Worm (Caenorhabditis elegans) whole organism, L4 larva: ENCODE measurements around the gene F26G1.9.

Source experiments
- Y105C5A.15 ChIP-seq: fragments of 200-800 bp; sonication (Bioruptor generic); IDR thresholded peaks from 2 replicates; pipeline ENCODE4 v1.3.6; 2022; ENCODE audit warnings: missing genetic modification characterization, missing compliant biosample characterization
- Y48G9A.11 ChIP-seq: fragments of 200-800 bp; sonication (Bioruptor generic); IDR thresholded peaks from 2 replicates; pipeline ENCODE4 v1.3.6; 2022; ENCODE audit warnings: missing genetic modification reagents, missing genetic modification characterization, missing compliant biosample characterization
- aha-1 ChIP-seq: fragments of 150-350 bp; peaks from one replicate; lab custom pipeline; 2014; ENCODE audit warnings: missing biosample characterization, missing genetic modification characterization
- fkh-10 ChIP-seq: fragments of 150-350 bp; optimal IDR thresholded peaks from 2 replicates; lab custom pipeline; 2014; ENCODE audit warnings: missing biosample characterization, missing genetic modification reagents, missing genetic modification characterization
- fos-1 ChIP-seq: fragments of 150-350 bp; optimal IDR thresholded peaks from 2 replicates; lab custom pipeline; 2014; ENCODE audit warnings: missing biosample characterization, missing genetic modification characterization
- lin-13 ChIP-seq: fragments of 150-350 bp; optimal IDR thresholded peaks from 2 replicates; lab custom pipeline; 2014; ENCODE audit warnings: missing biosample characterization, missing genetic modification reagents, missing genetic modification characterization
- nhr-102 ChIP-seq: sonication (generic microtip); optimal IDR thresholded peaks from 2 replicates; lab custom pipeline; 2016; ENCODE audit warnings: mild to moderate bottlenecking, missing genetic modification characterization, moderate library complexity, missing compliant biosample characterization
- nhr-11 ChIP-seq: fragments of 150-350 bp; optimal IDR thresholded peaks from 2 replicates; lab custom pipeline; 2014; ENCODE audit warnings: missing biosample characterization, missing genetic modification characterization
- nhr-237 ChIP-seq: sonication (generic microtip); optimal IDR thresholded peaks from 2 replicates; lab custom pipeline; 2017; ENCODE audit warnings: missing biosample characterization, missing genetic modification characterization
- nhr-6 ChIP-seq: fragments of 150-350 bp; optimal IDR thresholded peaks from 2 replicates; lab custom pipeline; 2014; ENCODE audit warnings: missing biosample characterization, missing genetic modification characterization
- nhr-77 ChIP-seq: fragments of 150-350 bp; optimal IDR thresholded peaks from 2 replicates; lab custom pipeline; 2014; ENCODE audit warnings: missing biosample characterization, missing genetic modification characterization
- skn-1 ChIP-seq: fragments of 150-350 bp; optimal IDR thresholded peaks from 2 replicates; lab custom pipeline; 2014; ENCODE audit warnings: missing biosample characterization, missing genetic modification characterization
- ztf-11 ChIP-seq: fragments of 150-350 bp; optimal IDR thresholded peaks from 2 replicates; lab custom pipeline; 2014; ENCODE audit warnings: missing biosample characterization, missing genetic modification characterization

- TF ChIP-seq aha-1 (tag; lab: Kevin White, UChicago): no peak
- TF ChIP-seq nhr-102 (tag; lab: Kevin White, UChicago): no peak
- TF ChIP-seq nhr-6: no peak
- TF ChIP-seq fkh-10 (GFP tag; lab: Kevin White, UChicago): no peak
- no peak for TF ChIP-seq lin-13
- no peak for TF ChIP-seq skn-1 (tag; lab: Kevin White, UChicago)
- TF ChIP-seq ztf-11: no peak
- TF ChIP-seq Y48G9A.11: no peak
- TF ChIP-seq fos-1 (tag; lab: Kevin White, UChicago): no peak
- no peak for TF ChIP-seq Y105C5A.15 (GFP tag; lab: Robert Waterston, UW)
- TF ChIP-seq nhr-11: no peak
- TF ChIP-seq nhr-237 (tag; lab: Kevin White, UChicago): no peak
- TF ChIP-seq nhr-77 (tag; lab: Kevin White, UChicago): no peak
Observed at ce11 chrII:4786181-4786580, 12.4 kb upstream of the F26G1.9 start, which contains the start of gene msp-3.
